Fruit fly (Drosophila melanogaster) whole organism, pupa: ENCODE data around the gene CG14445.

Experiments
- CG17806 ChIP-seq: fragments of 200-800 bp; sonication (Bioruptor generic); optimal IDR thresholded peaks from 2 replicates; lab custom pipeline; 2018; ENCODE audit warnings: missing biosample characterization, mild to moderate bottlenecking, missing genetic modification characterization, moderate library complexity
- CG4496 ChIP-seq: fragments of 200-800 bp; sonication (Bioruptor generic); IDR thresholded peaks from 3 replicates; pipeline ENCODE4 v1.3.6; 2022; ENCODE audit warnings: missing biosample characterization, missing genetic modification characterization
- CG8301 ChIP-seq: fragments of 200-800 bp; sonication (Bioruptor generic); optimal IDR thresholded peaks from 2 replicates; lab custom pipeline; 2018; ENCODE audit warnings: missing biosample characterization, mild to moderate bottlenecking, missing genetic modification characterization
- Snoo ChIP-seq: fragments of 200-800 bp; sonication (Bioruptor generic); optimal IDR thresholded peaks from 3 replicates; lab custom pipeline; 2017; ENCODE audit warnings: missing biosample characterization, mild to moderate bottlenecking, missing genetic modification characterization, inconsistent platforms
- rn ChIP-seq: fragments of 200-800 bp; sonication (Bioruptor generic); IDR thresholded peaks from 2 replicates; pipeline ENCODE4 v1.3.6; 2022; ENCODE audit warnings: missing biosample characterization, missing genetic modification characterization

dm6 chrX:6283470-6283869, 46.4 kb downstream of the CG14445 start, which contains the start of gene CG11700:
- no peak for TF ChIP-seq rn
- TF ChIP-seq Snoo: no peak
- TF ChIP-seq CG17806 (tag; lab: Kevin White, UChicago): no peak
- TF ChIP-seq CG4496 (GFP tag; lab: Robert Waterston, UW): 0 out of 3 replicates have a peak, but pooled peaks have one; percentile 31
- TF ChIP-seq CG8301: no peak
